Worm (Caenorhabditis elegans): ENCODE data around the gene nep-2.

The nep-2 gene

ce11 chrII:2754595-2754994, 29.0 kb upstream of the nep-2 start:
- no peak for TF ChIP-seq nhr-2 (tag; optimal IDR thresholded peaks at IDR 0.05)
- no peak for TF ChIP-seq bed-3 (GFP tag; optimal IDR thresholded peaks at IDR 0.05)
- TF ChIP-seq pha-4 (tag; optimal IDR thresholded peaks at IDR 0.05) = no peak
- TF ChIP-seq nhr-12 (tag; optimal IDR thresholded peaks at IDR 0.05) = no peak
- no peak for TF ChIP-seq nhr-76 (tag; optimal IDR thresholded peaks at IDR 0.05)
- TF ChIP-seq snpc-4 (tag; optimal IDR thresholded peaks at IDR 0.05) = no peak

ce11 chrII:2752999-2753398, 27.4 kb upstream of the nep-2 start, which contains the start of gene F29A7.3:
F29A7.3 (plus strand) TSS chrII:2753299.
- TF ChIP-seq elt-1 (tag; optimal IDR thresholded peaks at IDR 0.05; ENCODE audit: borderline replicate concordance, insufficient read depth) (no peak), cnd-1 (tag; optimal IDR thresholded peaks at IDR 0.05) (no peak), drap-1 (GFP tag; optimal IDR thresholded peaks at IDR 0.05) (no peak), mep-1 (tag; optimal IDR thresholded peaks at IDR 0.05) (no peak), nhr-12 (tag; optimal IDR thresholded peaks at IDR 0.05) (no peak), mls-2 (tag; optimal IDR thresholded peaks at IDR 0.05) (no peak), unc-39 (tag; optimal IDR thresholded peaks at IDR 0.05) (no peak), ham-2 (GFP tag; optimal IDR thresholded peaks at IDR 0.05) (no peak), unc-62 (GFP tag; optimal IDR thresholded peaks at IDR 0.05) (no peak), bed-3 (GFP tag; optimal IDR thresholded peaks at IDR 0.05) (no peak), ztf-11 (tag; optimal IDR thresholded peaks at IDR 0.05) (no peak), blmp-1 (tag; optimal IDR thresholded peaks at IDR 0.05) (no peak), pha-4 (tag; optimal IDR thresholded peaks at IDR 0.05) (no peak), unc-120 (tag; optimal IDR thresholded peaks at IDR 0.05; ENCODE audit: poor library complexity, severe bottlenecking) (no peak), nhr-237 (tag; optimal IDR thresholded peaks at IDR 0.05) (no peak), flh-1 (GFP tag; optimal IDR thresholded peaks at IDR 0.05) (no peak), lsy-2 (tag; optimal IDR thresholded peaks at IDR 0.05) (no peak)

ce11 chrII:2752536-2752935, 27.0 kb upstream of the nep-2 start, which contains the start of gene F29A7.6:
F29A7.6 (minus strand) TSS chrII:2752611.
- no peak for TF ChIP-seq snpc-4 (tag; optimal IDR thresholded peaks at IDR 0.05)
- no peak for TF ChIP-seq drap-1 (GFP tag; optimal IDR thresholded peaks at IDR 0.05)
- peak; percentile 65 for TF ChIP-seq sptf-1 (tag; optimal IDR thresholded peaks at IDR 0.05)
- no peak for TF ChIP-seq tbx-8 (GFP tag; optimal IDR thresholded peaks at IDR 0.05)
- TF ChIP-seq elt-1 (tag; optimal IDR thresholded peaks at IDR 0.05; ENCODE audit: borderline replicate concordance, insufficient read depth) = no peak
- no peak for TF ChIP-seq mls-2 (tag; optimal IDR thresholded peaks at IDR 0.05)
- TF ChIP-seq lin-32 (GFP tag; optimal IDR thresholded peaks at IDR 0.05) = no peak
- peak; percentile 46 for TF ChIP-seq ham-2 (GFP tag; optimal IDR thresholded peaks at IDR 0.05)
- no peak for TF ChIP-seq unc-62 (GFP tag; optimal IDR thresholded peaks at IDR 0.05)
- TF ChIP-seq elt-3 (tag; optimal IDR thresholded peaks at IDR 0.05) = no peak
- TF ChIP-seq nhr-12 (tag; optimal IDR thresholded peaks at IDR 0.05) = no peak
- peak; percentile 18 for TF ChIP-seq pha-4 (tag; optimal IDR thresholded peaks at IDR 0.05)
- peak; percentile 20 for TF ChIP-seq M03D4.4 (tag; optimal IDR thresholded peaks at IDR 0.05)
- no peak for TF ChIP-seq sem-2 (GFP tag; optimal IDR thresholded peaks at IDR 0.05)
- TF ChIP-seq nhr-2 (tag; optimal IDR thresholded peaks at IDR 0.05) = no peak
- peak; percentile 2 for TF ChIP-seq hlh-1 (tag; optimal IDR thresholded peaks at IDR 0.05)
- peak; percentile 74 for TF ChIP-seq ces-1 (GFP tag; optimal IDR thresholded peaks at IDR 0.05)
- peak; percentile 51 for TF ChIP-seq lin-13 (tag; optimal IDR thresholded peaks at IDR 0.05)
- no peak for TF ChIP-seq flh-1 (GFP tag; optimal IDR thresholded peaks at IDR 0.05)
- peak; percentile 36 for TF ChIP-seq mep-1 (tag; optimal IDR thresholded peaks at IDR 0.05)
- TF ChIP-seq bed-3 (GFP tag; optimal IDR thresholded peaks at IDR 0.05) = no peak
- TF ChIP-seq nhr-76 (tag; optimal IDR thresholded peaks at IDR 0.05) = no peak
- TF ChIP-seq zip-8 (tag; optimal IDR thresholded peaks at IDR 0.05) = no peak

ce11 chrII:2751278-2751677, 25.7 kb upstream of the nep-2 start:
- TF ChIP-seq ceh-43 (GFP tag; optimal IDR thresholded peaks at IDR 0.05) (no peak), mls-2 (tag; optimal IDR thresholded peaks at IDR 0.05) (no peak), mep-1 (tag; optimal IDR thresholded peaks at IDR 0.05) (no peak), zip-8 (tag; optimal IDR thresholded peaks at IDR 0.05) (no peak), flh-1 (GFP tag; optimal IDR thresholded peaks at IDR 0.05) (no peak), cnd-1 (tag; optimal IDR thresholded peaks at IDR 0.05) (no peak), blmp-1 (tag; optimal IDR thresholded peaks at IDR 0.05) (no peak), nhr-12 (tag; optimal IDR thresholded peaks at IDR 0.05) (no peak), ztf-11 (tag; optimal IDR thresholded peaks at IDR 0.05) (no peak)

- TF ChIP-seq flh-1 (GFP tag; optimal IDR thresholded peaks at IDR 0.05) (no peak), hlh-1 (tag; optimal IDR thresholded peaks at IDR 0.05) (no peak), mab-5 (tag; optimal IDR thresholded peaks at IDR 0.05) (no peak), drap-1 (GFP tag; optimal IDR thresholded peaks at IDR 0.05) (no peak), elt-3 (tag; optimal IDR thresholded peaks at IDR 0.05) (no peak), lin-13 (tag; optimal IDR thresholded peaks at IDR 0.05) (no peak), M03D4.4 (tag; optimal IDR thresholded peaks at IDR 0.05) (no peak), ham-2 (GFP tag; optimal IDR thresholded peaks at IDR 0.05) (no peak), mep-1 (tag; optimal IDR thresholded peaks at IDR 0.05) (no peak), cnd-1 (tag; optimal IDR thresholded peaks at IDR 0.05) (no peak), unc-39 (tag; optimal IDR thresholded peaks at IDR 0.05) (no peak), unc-120 (tag; optimal IDR thresholded peaks at IDR 0.05; ENCODE audit: poor library complexity, severe bottlenecking) (no peak), lin-32 (GFP tag; optimal IDR thresholded peaks at IDR 0.05) (no peak), tbx-8 (GFP tag; optimal IDR thresholded peaks at IDR 0.05) (no peak), nhr-237 (tag; optimal IDR thresholded peaks at IDR 0.05) (no peak)
These were observed 24.1 kb upstream of the nep-2 start, which contains the start of gene F29A7.4 for ce11 chrII:2749595-2750048. F29A7.4 (plus strand) TSS chrII:2749998.
